Fruit fly (Drosophila melanogaster) whole organism: ENCODE data around the gene scrib.

ENCODE experiments used
- CG8478 ChIP-seq: fragments of >200 bp; optimal IDR thresholded peaks from 2 replicates; lab custom pipeline; 2018; ENCODE audit warnings: inconsistent platforms
- Dll ChIP-seq: fragments of >200 bp; optimal IDR thresholded peaks from 2 replicates; lab custom pipeline; 2017
- pan ChIP-seq: fragments of >200 bp; optimal IDR thresholded peaks from 2 replicates; lab custom pipeline; 2017
- psq ChIP-seq: fragments of >200 bp; optimal IDR thresholded peaks from 2 replicates; lab custom pipeline; 2017

DNA sequence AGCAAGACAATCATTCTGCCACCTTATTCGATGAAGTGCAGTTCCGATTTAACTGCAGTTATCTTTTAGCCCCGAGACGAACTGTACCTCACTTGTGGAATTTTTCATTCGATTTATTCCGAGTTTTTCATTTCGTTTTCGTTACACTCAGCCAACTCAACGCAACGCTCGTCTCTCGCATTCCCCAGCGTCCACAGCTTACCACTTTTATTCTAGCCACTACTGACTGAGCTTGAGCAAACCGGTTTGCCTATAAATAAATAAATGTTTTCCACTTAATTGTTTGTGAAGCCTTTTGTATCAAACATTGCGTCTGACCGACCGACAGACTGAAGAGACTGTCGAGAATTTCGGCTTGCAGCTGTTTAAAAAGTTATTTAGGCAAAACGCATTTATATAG, 5.1 kb downstream of the scrib start:
- TF ChIP-seq Dll (lab: Kevin White, UChicago), result no peak
- TF ChIP-seq psq (lab: Kevin White, UChicago), result no peak
- TF ChIP-seq pan, result no peak
- TF ChIP-seq CG8478 (lab: Kevin White, UChicago), result no peak
